Worm (Caenorhabditis elegans) whole organism, L1 larva: Measurements from ENCODE around the gene C43C3.4.

ENCODE experiments used
- Y116A8C.19 ChIP-seq: sonication (generic microtip); optimal IDR thresholded peaks from 2 replicates; lab custom pipeline; 2016; ENCODE audit warnings: missing compliant biosample characterization, missing genetic modification characterization, borderline replicate concordance
- aha-1 ChIP-seq: fragments of 150-350 bp; optimal IDR thresholded peaks from 2 replicates; lab custom pipeline; 2014; ENCODE audit warnings: missing biosample characterization, missing genetic modification characterization
- alr-1 ChIP-seq: fragments of 200-800 bp; sonication (Bioruptor generic); optimal IDR thresholded peaks from 2 replicates; lab custom pipeline; 2018; ENCODE audit warnings: borderline replicate concordance, mild to moderate bottlenecking, missing genetic modification characterization, missing compliant biosample characterization
- blmp-1 ChIP-seq: fragments of 150-350 bp; optimal IDR thresholded peaks from 2 replicates; lab custom pipeline; 2014; ENCODE audit warnings: missing biosample characterization, missing genetic modification characterization
- ceh-63 ChIP-seq: fragments of 200-800 bp; sonication (Bioruptor generic); optimal IDR thresholded peaks from 2 replicates; lab custom pipeline; 2018; ENCODE audit warnings: mild to moderate bottlenecking, missing genetic modification characterization, missing compliant biosample characterization
- ceh-82 ChIP-seq, 3 experiments: fragments of 150-350 bp in 1 of 3; sonication (generic microtip) in 2 of 3; optimal IDR thresholded peaks; 2 replicates each; lab custom pipeline; 2014 to 2017; ENCODE audit warnings: missing biosample characterization in 3 of 3, missing genetic modification characterization in 3 of 3
- ceh-88 ChIP-seq: fragments of 200-800 bp; sonication (Bioruptor generic); IDR thresholded peaks from 2 replicates; pipeline ENCODE4 v1.3.6; 2022; ENCODE audit warnings: missing genetic modification characterization, missing compliant biosample characterization
- ceh-90 ChIP-seq: sonication (generic microtip); optimal IDR thresholded peaks from 2 replicates; lab custom pipeline; 2016; ENCODE audit warnings: missing genetic modification characterization, missing compliant biosample characterization
- ces-1 ChIP-seq: fragments of 150-350 bp; optimal IDR thresholded peaks from 2 replicates; lab custom pipeline; 2014; ENCODE audit warnings: missing biosample characterization, missing genetic modification reagents, missing genetic modification characterization
- dsc-1 ChIP-seq: sonication (generic microtip); optimal IDR thresholded peaks from 2 replicates; lab custom pipeline; 2016; ENCODE audit warnings: mild to moderate bottlenecking, missing genetic modification characterization, missing compliant biosample characterization
- efl-1 ChIP-seq, 4 experiments: fragments of 150-350 bp; optimal IDR thresholded peaks in 3 of 4; peaks in 1 of 4; 1 replicate in 1 of 4; 2 replicates in 3 of 4; lab custom pipeline; 2014; ENCODE audit warnings: missing biosample characterization in 2 of 4, missing genetic modification characterization in 2 of 4, missing genetic modification reagents in 2 of 4
- fkh-4 ChIP-seq: sonication (generic microtip); optimal IDR thresholded peaks from 2 replicates; lab custom pipeline; 2016; ENCODE audit warnings: missing compliant biosample characterization, missing genetic modification characterization, borderline replicate concordance
- fkh-8 ChIP-seq: sonication (generic microtip); optimal IDR thresholded peaks from 2 replicates; lab custom pipeline; 2016; ENCODE audit warnings: mild to moderate bottlenecking, missing genetic modification characterization, missing compliant biosample characterization
- lin-13 ChIP-seq: fragments of 150-350 bp; optimal IDR thresholded peaks from 2 replicates; lab custom pipeline; 2014; ENCODE audit warnings: missing biosample characterization, missing genetic modification reagents, missing genetic modification characterization
- lin-15B ChIP-seq: fragments of 150-350 bp; sonication (generic microtip); optimal IDR thresholded peaks from 3 replicates; lab custom pipeline; 2014; ENCODE audit warnings: missing biosample characterization, missing genetic modification characterization
- lin-35 ChIP-seq, 2 experiments: fragments of 150-350 bp; optimal IDR thresholded peaks; 2 replicates each; lab custom pipeline; 2014; ENCODE audit warnings: missing biosample characterization in 2 of 2, missing genetic modification characterization in 2 of 2, missing genetic modification reagents in 2 of 2
- lir-3 ChIP-seq: sonication (generic microtip); optimal IDR thresholded peaks from 2 replicates; lab custom pipeline; 2016; ENCODE audit warnings: mild to moderate bottlenecking, missing genetic modification characterization, moderate library complexity, missing compliant biosample characterization; ENCODE audit not compliant: poor library complexity
- lsy-2 ChIP-seq, 2 experiments: fragments of 150-350 bp; optimal IDR thresholded peaks; 2 replicates each; lab custom pipeline; 2014; ENCODE audit warnings: missing biosample characterization in 2 of 2, missing genetic modification characterization in 2 of 2
- mep-1 ChIP-seq: fragments of 150-350 bp; optimal IDR thresholded peaks from 2 replicates; lab custom pipeline; 2014; ENCODE audit warnings: missing biosample characterization, missing genetic modification characterization
- nhr-12 ChIP-seq: sonication (generic microtip); optimal IDR thresholded peaks from 2 replicates; lab custom pipeline; 2017; ENCODE audit warnings: missing biosample characterization, missing genetic modification characterization
- nhr-19 ChIP-seq: fragments of 200-800 bp; sonication (Bioruptor generic); conservative IDR thresholded peaks from 2 replicates; pipeline ENCODE4 v1.3.6; 2022; ENCODE audit warnings: missing genetic modification characterization, missing compliant biosample characterization
- nhr-28 ChIP-seq: fragments of 150-350 bp; optimal IDR thresholded peaks from 2 replicates; lab custom pipeline; 2014; ENCODE audit warnings: missing biosample characterization, missing genetic modification characterization
- nhr-85 ChIP-seq: sonication (generic microtip); peaks from one replicate; lab custom pipeline; 2016; ENCODE audit warnings: missing genetic modification characterization, inconsistent platforms, missing compliant biosample characterization
- nhr-90 ChIP-seq: sonication (generic microtip); optimal IDR thresholded peaks from 2 replicates; lab custom pipeline; 2016; ENCODE audit warnings: mild to moderate bottlenecking, missing genetic modification characterization, missing compliant biosample characterization; ENCODE audit not compliant: poor library complexity
- pqm-1 ChIP-seq: sonication (generic microtip); optimal IDR thresholded peaks from 3 replicates; lab custom pipeline; 2017; ENCODE audit warnings: missing biosample characterization, missing genetic modification characterization
- rnt-1 ChIP-seq: sonication (generic microtip); optimal IDR thresholded peaks from 2 replicates; lab custom pipeline; 2016; ENCODE audit warnings: mild to moderate bottlenecking, missing genetic modification characterization, moderate library complexity, missing compliant biosample characterization
- swsn-7 ChIP-seq: sonication (generic microtip); optimal IDR thresholded peaks from 2 replicates; lab custom pipeline; 2016; ENCODE audit warnings: missing genetic modification characterization, missing compliant biosample characterization
- tlp-1 ChIP-seq: fragments of 150-350 bp; optimal IDR thresholded peaks from 2 replicates; lab custom pipeline; 2014; ENCODE audit warnings: missing biosample characterization, missing genetic modification characterization
- unc-130 ChIP-seq: fragments of 150-350 bp; optimal IDR thresholded peaks from 2 replicates; lab custom pipeline; 2017; ENCODE audit warnings: missing biosample characterization, missing genetic modification characterization, inconsistent platforms
- unc-98 ChIP-seq: fragments of 200-800 bp; sonication (Bioruptor generic); IDR thresholded peaks from 2 replicates; pipeline ENCODE4 v1.3.6; 2022; ENCODE audit warnings: missing genetic modification characterization, missing compliant biosample characterization
- zag-1 ChIP-seq: fragments of 150-350 bp; optimal IDR thresholded peaks from 2 replicates; lab custom pipeline; 2014; ENCODE audit warnings: missing biosample characterization, missing genetic modification characterization
- ztf-11 ChIP-seq, 2 experiments: sonication (generic microtip); optimal IDR thresholded peaks; 2 replicates each; lab custom pipeline; 2016 to 2017; ENCODE audit warnings: missing genetic modification characterization in 2 of 2, missing biosample characterization in 1 of 2, missing compliant biosample characterization in 1 of 2

C43C3.4 gene

ce11 chrX:9667391-9667790 is 7.3 kb downstream of the C43C3.4 start (continued):
- TF ChIP-seq lsy-2 (tag; optimal IDR thresholded peaks at IDR 0.05; lab: Kevin White, UChicago): peak in 1 of 2 experiments; percentile 63

- TF ChIP-seq ceh-90 (tag; lab: Kevin White, UChicago) (no peak), mep-1 (tag; lab: Kevin White, UChicago) (no peak), nhr-28 (tag; lab: Kevin White, UChicago) (no peak), nhr-90 (tag; lab: Kevin White, UChicago) (no peak), ceh-82 (tag; optimal IDR thresholded peaks at IDR 0.05; lab: Kevin White, UChicago) (no peak), unc-130 (tag; lab: Kevin White, UChicago) (no peak), lin-13 (GFP tag; lab: Kevin White, UChicago) (no peak)
Observed at ce11 chrX:9665944-9666343, 8.8 kb downstream of the C43C3.4 start.

ce11 chrX:9656772-9657171 is 17.9 kb downstream of the C43C3.4 start:
- TF ChIP-seq unc-130 (tag; lab: Kevin White, UChicago) (no peak), dsc-1 (tag; lab: Kevin White, UChicago) (peak; percentile 41), nhr-28 (tag; lab: Kevin White, UChicago) (no peak), fkh-8 (tag; lab: Kevin White, UChicago) (peak; percentile 45), nhr-12 (tag; lab: Kevin White, UChicago) (no peak)
- TF ChIP-seq, all 84 proteins: peak for 2

- no peak for TF ChIP-seq ceh-88
- TF ChIP-seq fkh-4: peak; percentile 53
- peak; percentile 98 for TF ChIP-seq dsc-1 (tag; lab: Kevin White, UChicago)
Observed at ce11 chrX:9654232-9654631, 20.5 kb downstream of the C43C3.4 start.

- peak; percentile 84 for TF ChIP-seq ceh-63 (GFP tag; lab: Kevin White, UChicago)
- TF ChIP-seq dsc-1 (tag; lab: Kevin White, UChicago): peak; percentile 81
- no peak for TF ChIP-seq ces-1 (GFP tag; lab: Kevin White, UChicago)
- TF ChIP-seq lin-15B: no peak
- TF ChIP-seq, all 84 proteins: peak for 2
Observed at ce11 chrX:9653478-9653877, 21.2 kb downstream of the C43C3.4 start.

- TF ChIP-seq aha-1 (tag; lab: Kevin White, UChicago) (no peak), nhr-85 (tag; lab: Kevin White, UChicago) (no peak), fkh-8 (tag; lab: Kevin White, UChicago) (no peak), alr-1 (tag; lab: Kevin White, UChicago) (no peak), ceh-63 (GFP tag; lab: Kevin White, UChicago) (no peak), swsn-7 (no peak), dsc-1 (tag; lab: Kevin White, UChicago) (no peak), rnt-1 (tag; lab: Kevin White, UChicago) (no peak), blmp-1 (tag; lab: Kevin White, UChicago) (no peak), ztf-11 (tag; optimal IDR thresholded peaks at IDR 0.05; lab: Kevin White, UChicago) (no peak), efl-1 (optimal IDR thresholded peaks at IDR 0.05; lab: Kevin White, UChicago) (no peak), efl-1 (GFP tag; optimal IDR thresholded peaks at IDR 0.05 in 1 of 2; lab: Kevin White, UChicago) (no peak), Y116A8C.19 (no peak), lir-3 (tag; lab: Kevin White, UChicago) (no peak), lin-35 (GFP tag; optimal IDR thresholded peaks at IDR 0.05; lab: Kevin White, UChicago) (no peak), pqm-1 (tag; lab: Kevin White, UChicago) (no peak), tlp-1 (tag; lab: Kevin White, UChicago) (no peak), unc-98 (GFP tag; lab: Robert Waterston, UW) (no peak), zag-1 (tag; lab: Kevin White, UChicago) (no peak), nhr-19 (GFP tag; lab: Robert Waterston, UW) (no peak)
Observed at ce11 chrX:9653016-9653415, 21.7 kb downstream of the C43C3.4 start, which contains the start of gene aex-2. Gene aex-2 (minus strand): TSS chrX:9653116.
